Worm (Caenorhabditis elegans) whole organism, mixed stage, embryonic: ENCODE results near the gene lmd-4.

Source experiments
- M03D4.4 ChIP-seq: sonication (generic microtip); optimal IDR thresholded peaks from 2 replicates; lab custom pipeline; 2017; ENCODE audit warnings: mild to moderate bottlenecking, missing genetic modification characterization, missing compliant biosample characterization
- bed-3 ChIP-seq: fragments of 200-800 bp; sonication (Bioruptor generic); optimal IDR thresholded peaks from 3 replicates; lab custom pipeline; 2018; ENCODE audit warnings: mild to moderate bottlenecking, missing genetic modification characterization, moderate library complexity, missing compliant biosample characterization
- blmp-1 ChIP-seq: fragments of 150-350 bp; optimal IDR thresholded peaks from 2 replicates; lab custom pipeline; 2014; ENCODE audit warnings: missing biosample characterization, missing genetic modification characterization
- ceh-39 ChIP-seq: fragments of 150-350 bp; optimal IDR thresholded peaks from 2 replicates; lab custom pipeline; 2014; ENCODE audit warnings: missing biosample characterization, missing genetic modification characterization
- ceh-83 ChIP-seq: fragments of 200-800 bp; sonication (Bioruptor generic); optimal IDR thresholded peaks from 2 replicates; lab custom pipeline; 2018; ENCODE audit warnings: mild to moderate bottlenecking, missing genetic modification characterization, missing compliant biosample characterization
- ces-1 ChIP-seq: fragments of 150-350 bp; optimal IDR thresholded peaks from 2 replicates; lab custom pipeline; 2014; ENCODE audit warnings: missing biosample characterization, missing genetic modification reagents, missing genetic modification characterization
- cnd-1 ChIP-seq: fragments of 200-800 bp; sonication (Bioruptor generic); optimal IDR thresholded peaks from 2 replicates; lab custom pipeline; 2018; ENCODE audit warnings: mild to moderate bottlenecking, missing genetic modification characterization, missing compliant biosample characterization
- elt-1 ChIP-seq: sonication (generic microtip); optimal IDR thresholded peaks from 2 replicates; lab custom pipeline; 2017; ENCODE audit warnings: missing genetic modification characterization, mild to moderate bottlenecking, missing compliant biosample characterization, antibody characterized with exemption, moderate library complexity, borderline replicate concordance; ENCODE audit not compliant: insufficient read depth
- elt-3 ChIP-seq: fragments of 150-350 bp; optimal IDR thresholded peaks from 2 replicates; lab custom pipeline; 2014; ENCODE audit warnings: missing biosample characterization, missing genetic modification characterization
- flh-1 ChIP-seq: fragments of 200-800 bp; sonication (Bioruptor generic); optimal IDR thresholded peaks from 2 replicates; lab custom pipeline; 2018; ENCODE audit warnings: mild to moderate bottlenecking, missing genetic modification characterization, moderate library complexity, missing compliant biosample characterization
- ham-2 ChIP-seq: fragments of 200-800 bp; sonication (Bioruptor generic); optimal IDR thresholded peaks from 2 replicates; lab custom pipeline; 2018; ENCODE audit warnings: mild to moderate bottlenecking, missing genetic modification characterization, missing compliant biosample characterization
- hlh-1 ChIP-seq: fragments of 150-350 bp; optimal IDR thresholded peaks from 2 replicates; lab custom pipeline; 2014; ENCODE audit warnings: missing biosample characterization, missing genetic modification reagents, missing genetic modification characterization
- lin-32 ChIP-seq: fragments of 200-800 bp; sonication (Bioruptor generic); optimal IDR thresholded peaks from 2 replicates; lab custom pipeline; 2018; ENCODE audit warnings: mild to moderate bottlenecking, missing genetic modification characterization, missing compliant biosample characterization
- lsy-2 ChIP-seq: fragments of 150-350 bp; optimal IDR thresholded peaks from 2 replicates; lab custom pipeline; 2014; ENCODE audit warnings: missing biosample characterization, missing genetic modification characterization
- mab-5 ChIP-seq: fragments of 150-350 bp; optimal IDR thresholded peaks from 2 replicates; lab custom pipeline; 2014; ENCODE audit warnings: missing biosample characterization, missing genetic modification characterization
- mep-1 ChIP-seq: fragments of 150-350 bp; optimal IDR thresholded peaks from 2 replicates; lab custom pipeline; 2017; ENCODE audit warnings: missing biosample characterization, missing genetic modification reagents, missing genetic modification characterization, inconsistent platforms
- mls-2 ChIP-seq: sonication (generic microtip); optimal IDR thresholded peaks from 2 replicates; lab custom pipeline; 2016; ENCODE audit warnings: mild to moderate bottlenecking, missing genetic modification characterization, moderate library complexity, missing compliant biosample characterization
- nhr-2 ChIP-seq: fragments of 150-350 bp; optimal IDR thresholded peaks from 2 replicates; lab custom pipeline; 2014; ENCODE audit warnings: missing biosample characterization, missing genetic modification characterization
- nhr-237 ChIP-seq: fragments of 150-350 bp; optimal IDR thresholded peaks from 2 replicates; lab custom pipeline; 2014; ENCODE audit warnings: missing biosample characterization, missing genetic modification characterization
- nhr-28 ChIP-seq: fragments of 150-350 bp; optimal IDR thresholded peaks from 2 replicates; lab custom pipeline; 2014; ENCODE audit warnings: missing biosample characterization, missing genetic modification characterization
- nhr-76 ChIP-seq: sonication (generic microtip); optimal IDR thresholded peaks from 2 replicates; lab custom pipeline; 2017; ENCODE audit warnings: missing biosample characterization, missing genetic modification characterization
- pha-4 ChIP-seq: fragments of 150-350 bp; optimal IDR thresholded peaks from 2 replicates; lab custom pipeline; 2018; ENCODE audit warnings: missing biosample characterization, missing genetic modification reagents, missing genetic modification characterization
- sem-2 ChIP-seq: fragments of 200-800 bp; sonication (Bioruptor generic); optimal IDR thresholded peaks from 2 replicates; lab custom pipeline; 2018; ENCODE audit warnings: mild to moderate bottlenecking, missing genetic modification characterization, missing compliant biosample characterization
- snpc-4 ChIP-seq: fragments of 150-350 bp; optimal IDR thresholded peaks from 2 replicates; lab custom pipeline; 2014; ENCODE audit warnings: missing biosample characterization, missing genetic modification characterization
- sptf-1 ChIP-seq: sonication (generic microtip); optimal IDR thresholded peaks from 2 replicates; lab custom pipeline; 2017; ENCODE audit warnings: mild to moderate bottlenecking, missing genetic modification characterization, moderate library complexity, missing compliant biosample characterization
- tbx-8 ChIP-seq: fragments of 200-800 bp; sonication (Bioruptor generic); optimal IDR thresholded peaks from 2 replicates; lab custom pipeline; 2018; ENCODE audit warnings: mild to moderate bottlenecking, missing genetic modification characterization, moderate library complexity, missing compliant biosample characterization
- unc-120 ChIP-seq: sonication (generic microtip); optimal IDR thresholded peaks from 2 replicates; lab custom pipeline; 2017; ENCODE audit warnings: missing genetic modification characterization, missing compliant biosample characterization; ENCODE audit not compliant: poor library complexity, severe bottlenecking
- unc-62 ChIP-seq: fragments of 150-350 bp; optimal IDR thresholded peaks from 2 replicates; lab custom pipeline; 2014; ENCODE audit warnings: missing biosample characterization, missing genetic modification reagents, missing genetic modification characterization
- zip-8 ChIP-seq: fragments of 150-350 bp; optimal IDR thresholded peaks from 2 replicates; lab custom pipeline; 2014; ENCODE audit warnings: missing biosample characterization, missing genetic modification characterization
- ztf-11 ChIP-seq: fragments of 150-350 bp; optimal IDR thresholded peaks from 2 replicates; lab custom pipeline; 2014; ENCODE audit warnings: missing biosample characterization, missing genetic modification characterization

The lmd-4 gene

ce11 chrV:7320909-7321308 is at the start of gene lmd-4:
TSS of gene lmd-4 (minus strand) at chrV:7321009.
- TF ChIP-seq flh-1: no peak
- TF ChIP-seq mep-1 (tag; lab: Kevin White, UChicago): no peak
- no peak for TF ChIP-seq ces-1 (GFP tag; lab: Kevin White, UChicago)
- no peak for TF ChIP-seq sptf-1 (tag; lab: Kevin White, UChicago)
- no peak for TF ChIP-seq hlh-1 (tag; lab: Kevin White, UChicago)
- TF ChIP-seq ceh-39 (tag; lab: Kevin White, UChicago): no peak
- TF ChIP-seq ham-2 (GFP tag; lab: Kevin White, UChicago): no peak
- no peak for TF ChIP-seq bed-3 (GFP tag; lab: Kevin White, UChicago)

- no peak for TF ChIP-seq elt-1 (tag; lab: Kevin White, UChicago)
- no peak for TF ChIP-seq lsy-2 (tag; lab: Kevin White, UChicago)
- no peak for TF ChIP-seq ceh-83 (GFP tag; lab: Kevin White, UChicago)
- no peak for TF ChIP-seq mep-1 (tag; lab: Kevin White, UChicago)
- no peak for TF ChIP-seq mab-5
- TF ChIP-seq snpc-4: no peak
- TF ChIP-seq ham-2 (GFP tag; lab: Kevin White, UChicago): no peak
- no peak for TF ChIP-seq nhr-28
- TF ChIP-seq tbx-8 (GFP tag; lab: Kevin White, UChicago): no peak
- TF ChIP-seq unc-120 (tag; lab: Kevin White, UChicago): no peak
- no peak for TF ChIP-seq ceh-39 (tag; lab: Kevin White, UChicago)
- TF ChIP-seq M03D4.4 (tag; lab: Kevin White, UChicago): no peak
Observed at ce11 chrV:7369578-7369977, 48.8 kb upstream of the lmd-4 start, which contains the start of gene srj-14. TSS of gene srj-14 (plus strand) at chrV:7369708.

DNA sequence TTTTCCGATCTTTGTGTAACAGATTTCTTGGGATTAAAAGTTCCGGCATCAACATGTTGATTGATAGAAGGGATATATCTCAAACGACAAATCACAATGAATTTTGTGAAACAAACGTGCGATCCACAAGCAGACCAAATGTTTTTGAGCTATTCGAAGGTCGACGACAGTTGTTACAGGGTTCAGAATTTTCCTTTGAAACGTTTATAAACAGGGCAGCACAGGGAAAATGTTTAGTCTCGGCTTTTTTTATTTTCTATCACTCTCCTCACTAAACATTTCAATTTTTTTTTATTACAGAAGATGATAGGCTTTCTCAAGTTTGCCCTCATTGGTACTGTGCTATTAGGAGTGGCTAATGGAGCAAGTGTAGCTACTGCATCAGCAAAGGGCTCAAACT is 44.1 kb upstream of the lmd-4 start, which contains the start of gene exc-13:
exc-13 (plus strand) TSS at position 301 of the 400 bp plus-strand sequence.
- TF ChIP-seq nhr-28 (no peak), ztf-11 (tag; lab: Kevin White, UChicago) (no peak), snpc-4 (no peak), bed-3 (GFP tag; lab: Kevin White, UChicago) (no peak), lin-32 (GFP tag; lab: Kevin White, UChicago) (no peak), pha-4 (tag; lab: Kevin White, UChicago) (no peak), lsy-2 (tag; lab: Kevin White, UChicago) (no peak), sem-2 (no peak), nhr-2 (tag; lab: Kevin White, UChicago) (no peak)

DNA sequence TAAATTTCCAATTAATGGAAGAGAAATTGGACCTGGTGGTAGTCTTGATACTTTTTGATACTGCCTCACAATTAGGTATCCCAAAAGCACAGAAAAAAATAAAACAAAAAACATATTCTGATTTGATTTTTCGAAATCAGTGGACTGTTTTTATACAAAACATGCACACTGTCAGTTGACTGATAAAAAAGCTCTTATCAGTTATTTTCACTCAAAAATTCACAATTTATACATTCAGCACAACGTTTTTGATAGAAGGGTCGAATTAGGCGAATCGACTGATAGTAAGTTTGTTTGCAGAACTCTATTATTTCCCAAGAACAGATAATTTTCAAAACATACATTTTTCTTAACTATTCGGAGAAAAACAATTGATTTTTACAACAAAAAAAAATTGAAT is 43.2 kb upstream of the lmd-4 start, which contains the start of gene cyp-35A2:
cyp-35A2 (minus strand) TSS at position 124 of the 400 bp plus-strand sequence.
- TF ChIP-seq mep-1 (tag; lab: Kevin White, UChicago) (no peak), unc-120 (tag; lab: Kevin White, UChicago) (no peak), ceh-39 (tag; lab: Kevin White, UChicago) (no peak), bed-3 (GFP tag; lab: Kevin White, UChicago) (no peak), nhr-237 (tag; lab: Kevin White, UChicago) (no peak), elt-3 (tag; lab: Kevin White, UChicago) (no peak), sptf-1 (tag; lab: Kevin White, UChicago) (no peak), blmp-1 (tag; lab: Kevin White, UChicago) (no peak), lin-32 (GFP tag; lab: Kevin White, UChicago) (no peak), unc-62 (GFP tag; lab: Kevin White, UChicago) (no peak), pha-4 (tag; lab: Kevin White, UChicago) (no peak), snpc-4 (no peak), sem-2 (no peak), zip-8 (tag; lab: Kevin White, UChicago) (no peak), elt-1 (tag; lab: Kevin White, UChicago) (no peak), tbx-8 (GFP tag; lab: Kevin White, UChicago) (no peak)

DNA sequence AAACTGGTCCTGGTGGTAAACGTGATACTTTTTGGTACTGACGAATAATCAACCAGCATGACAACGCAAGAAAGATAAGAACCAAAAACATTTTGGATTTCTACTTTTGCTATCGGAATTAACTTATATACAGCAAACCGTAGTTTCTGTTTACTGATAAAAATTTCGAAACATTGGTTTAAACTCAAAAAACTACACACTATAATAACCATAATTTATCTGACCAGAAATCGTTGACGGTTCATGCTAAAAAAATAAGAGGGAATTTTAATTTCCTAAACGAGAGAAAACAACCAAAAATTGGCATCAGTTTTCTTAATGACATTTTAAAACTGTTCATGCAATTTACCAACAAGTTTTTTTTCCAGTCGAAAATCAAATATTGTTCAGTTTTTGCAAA is 40.9 kb upstream of the lmd-4 start, which contains the start of gene cyp-35A1:
cyp-35A1 (minus strand) TSS at position 101 of the 400 bp plus-strand sequence.
- no peak for TF ChIP-seq tbx-8 (GFP tag; lab: Kevin White, UChicago)
- no peak for TF ChIP-seq cnd-1 (tag; lab: Kevin White, UChicago)
- TF ChIP-seq flh-1: no peak
- TF ChIP-seq sptf-1 (tag; lab: Kevin White, UChicago): no peak
- TF ChIP-seq mls-2 (tag; lab: Kevin White, UChicago): no peak
- TF ChIP-seq nhr-2 (tag; lab: Kevin White, UChicago): no peak
- TF ChIP-seq unc-62 (GFP tag; lab: Kevin White, UChicago): no peak
- no peak for TF ChIP-seq mab-5
- no peak for TF ChIP-seq nhr-76 (tag; lab: Kevin White, UChicago)
- TF ChIP-seq M03D4.4 (tag; lab: Kevin White, UChicago): no peak
- no peak for TF ChIP-seq lin-32 (GFP tag; lab: Kevin White, UChicago)
- TF ChIP-seq ztf-11 (tag; lab: Kevin White, UChicago): no peak
- no peak for TF ChIP-seq unc-120 (tag; lab: Kevin White, UChicago)
- TF ChIP-seq sem-2: no peak
